Worm (Caenorhabditis elegans): ENCODE measurements around the gene bath-36.

Gene bath-36

ce11 chrV:15158691-15159090, 29.0 kb upstream of the bath-36 start, which contains the start of gene str-45:
Gene str-45 (plus strand): TSS chrV:15158991.
- TF ChIP-seq lsy-27 (tag; optimal IDR thresholded peaks at IDR 0.05; ENCODE audit: borderline replicate concordance, insufficient read depth) (no peak), K11D2.4 (GFP tag; IDR thresholded peaks at IDR 0.05) (no peak), madf-3 (GFP tag; IDR thresholded peaks at IDR 0.05) (no peak), sptf-2 (GFP tag; optimal IDR thresholded peaks at IDR 0.05) (no peak), somi-1 (GFP tag; optimal IDR thresholded peaks at IDR 0.05) (no peak), nfya-1 (tag; optimal IDR thresholded peaks at IDR 0.05; ENCODE audit: borderline replicate concordance, insufficient read depth) (no peak), attf-6 (GFP tag; IDR thresholded peaks at IDR 0.05) (no peak), F57A8.1 (GFP tag; optimal IDR thresholded peaks at IDR 0.05) (no peak), hmg-1.2 (GFP tag; IDR thresholded peaks at IDR 0.05) (no peak), rec-8 (tag; optimal IDR thresholded peaks at IDR 0.05) (no peak), bed-1 (GFP tag; IDR thresholded peaks at IDR 0.05) (no peak), ztf-25 (GFP tag; IDR thresholded peaks at IDR 0.05) (no peak), nhr-80 (tag; optimal IDR thresholded peaks at IDR 0.05) (no peak), unc-62 (GFP tag; optimal IDR thresholded peaks at IDR 0.05) (no peak), nhr-27 (tag; optimal IDR thresholded peaks at IDR 0.05) (no peak), tbp1 (GFP tag; optimal IDR thresholded peaks at IDR 0.05) (no peak), ztf-22 (GFP tag; optimal IDR thresholded peaks at IDR 0.05) (no peak), F10E7.11 (tag; optimal IDR thresholded peaks at IDR 0.05) (no peak), K12H6.12 (tag; optimal IDR thresholded peaks at IDR 0.05) (no peak)

ce11 chrV:15162697-15163096, 25.0 kb upstream of the bath-36 start, which contains the start of gene srz-11:
Gene srz-11 (plus strand): TSS chrV:15163082.
- TF ChIP-seq him-1 (tag; optimal IDR thresholded peaks at IDR 0.05) (no peak), Y53G8AR.9 (GFP tag; conservative IDR thresholded peaks at IDR 0.05) (no peak), atf-7 (tag; optimal IDR thresholded peaks at IDR 0.05) (no peak), pha-4 (tag; optimal IDR thresholded peaks at IDR 0.05) (no peak)

ce11 chrV:15175459-15175858, 12.2 kb upstream of the bath-36 start, which contains the start of gene clec-47:
Gene clec-47 (plus strand): TSS chrV:15175759.
- TF ChIP-seq B0019.2 (GFP tag; conservative IDR thresholded peaks at IDR 0.05): no peak
- no peak for TF ChIP-seq snpc-4 (GFP tag; optimal IDR thresholded peaks at IDR 0.05)
- no peak for TF ChIP-seq snpc-4 (tag; optimal IDR thresholded peaks at IDR 0.05)
- TF ChIP-seq mcd-1 (GFP tag; IDR thresholded peaks at IDR 0.05): no peak

ce11 chrV:15179757-15180156, 7.9 kb upstream of the bath-36 start, which contains the start of gene T09F5.10:
Gene T09F5.10 (plus strand): TSS chrV:15180057.
- TF ChIP-seq dpl-1 (GFP tag; optimal IDR thresholded peaks at IDR 0.05) (no peak), attf-3 (GFP tag; conservative IDR thresholded peaks at IDR 0.05) (no peak), madf-6 (GFP tag; IDR thresholded peaks at IDR 0.05) (no peak), ceh-40 (GFP tag; IDR thresholded peaks at IDR 0.05) (no peak), ceh-91 (GFP tag; IDR thresholded peaks at IDR 0.05) (no peak), lin-40 (tag; optimal IDR thresholded peaks at IDR 0.05) (no peak), C06A6.2 (GFP tag; conservative IDR thresholded peaks at IDR 0.05) (no peak), nhr-27 (tag; optimal IDR thresholded peaks at IDR 0.05) (no peak), zim-3 (tag; optimal IDR thresholded peaks at IDR 0.05) (no peak), somi-1 (GFP tag; optimal IDR thresholded peaks at IDR 0.05) (no peak), ztf-6 (GFP tag; IDR thresholded peaks at IDR 0.05) (no peak)
